Worm (Caenorhabditis elegans) whole organism, L3 larva: Measurements from ENCODE around the gene Y45G12C.1.

Experiments used
- ama-1 ChIP-seq: fragments of 150-350 bp; optimal IDR thresholded peaks from 2 replicates; lab custom pipeline; 2018
- elt-2 ChIP-seq: sonication (generic microtip); optimal IDR thresholded peaks from 2 replicates; lab custom pipeline; 2016; ENCODE audit warnings: missing genetic modification reagents, mild to moderate bottlenecking, missing genetic modification characterization, missing compliant biosample characterization
- fos-1 ChIP-seq: fragments of 150-350 bp; optimal IDR thresholded peaks from 2 replicates; lab custom pipeline; 2014; ENCODE audit warnings: missing biosample characterization, missing genetic modification characterization
- lin-39 ChIP-seq: fragments of 150-350 bp; optimal IDR thresholded peaks from 2 replicates; lab custom pipeline; 2018; ENCODE audit warnings: missing biosample characterization, missing genetic modification reagents, missing genetic modification characterization
- lsy-12 ChIP-seq: sonication (generic microtip); optimal IDR thresholded peaks from 2 replicates; lab custom pipeline; 2016; ENCODE audit warnings: mild to moderate bottlenecking, missing genetic modification characterization, missing compliant biosample characterization
- nfya-1 ChIP-seq: sonication (generic microtip); optimal IDR thresholded peaks from 2 replicates; lab custom pipeline; 2017; ENCODE audit warnings: missing genetic modification characterization, mild to moderate bottlenecking, missing compliant biosample characterization, antibody characterized with exemption, moderate library complexity; ENCODE audit not compliant: insufficient read depth
- nhr-11 ChIP-seq: fragments of 150-350 bp; optimal IDR thresholded peaks from 2 replicates; lab custom pipeline; 2014; ENCODE audit warnings: missing biosample characterization, missing genetic modification characterization
- nhr-67 ChIP-seq: fragments of 150-350 bp; optimal IDR thresholded peaks from 2 replicates; lab custom pipeline; 2014; ENCODE audit warnings: missing biosample characterization, missing genetic modification characterization
- pha-4 ChIP-seq: fragments of 150-350 bp; optimal IDR thresholded peaks from 2 replicates; lab custom pipeline; 2014; ENCODE audit warnings: missing biosample characterization, missing genetic modification reagents, missing genetic modification characterization
- pqm-1 ChIP-seq: fragments of 150-350 bp; optimal IDR thresholded peaks from 2 replicates; lab custom pipeline; 2017; ENCODE audit warnings: missing biosample characterization, missing genetic modification characterization, inconsistent platforms
- sea-2 ChIP-seq: fragments of 150-350 bp; sonication (generic microtip); optimal IDR thresholded peaks from 4 replicates; lab custom pipeline; 2014; ENCODE audit warnings: missing biosample characterization, missing genetic modification reagents, missing genetic modification characterization

DNA sequence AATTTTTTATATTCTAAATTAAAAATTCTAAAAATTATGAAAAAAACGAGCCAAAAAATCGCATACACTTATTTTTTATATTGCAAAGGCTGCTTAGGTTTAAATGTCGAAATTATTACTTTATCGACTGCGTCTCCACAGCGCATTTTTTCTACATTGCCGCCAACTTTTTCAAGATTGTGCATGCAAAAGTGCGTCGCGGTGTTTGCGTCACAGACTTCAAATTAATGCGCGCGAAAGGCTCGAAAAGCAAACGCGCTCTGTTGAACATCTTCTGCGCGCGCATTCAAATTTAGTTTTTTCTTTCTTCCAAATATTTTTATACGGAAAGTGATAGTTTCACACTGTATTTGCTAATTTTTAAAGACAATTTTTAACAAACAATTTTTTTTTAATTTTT, 35.1 kb downstream of the Y45G12C.1 start:
- TF ChIP-seq lin-39 (tag; lab: Kevin White, UChicago) = no peak
- TF ChIP-seq ama-1 = no peak
- peak; percentile 90 for TF ChIP-seq pha-4 (tag; lab: Kevin White, UChicago)
- TF ChIP-seq sea-2 = no peak
- peak; percentile 72 for TF ChIP-seq nfya-1 (tag; lab: Kevin White, UChicago)
- peak; percentile 75 for TF ChIP-seq elt-2 (tag; lab: Kevin White, UChicago)
- TF ChIP-seq nhr-67 (tag; lab: Kevin White, UChicago) = no peak
- peak; percentile 52 for TF ChIP-seq nhr-11 (tag; lab: Kevin White, UChicago)
- peak; percentile 72 for TF ChIP-seq lsy-12
- TF ChIP-seq fos-1 (tag; lab: Kevin White, UChicago) = no peak
- TF ChIP-seq pqm-1 (tag; lab: Kevin White, UChicago) = no peak
